Fruit fly (Drosophila melanogaster): ENCODE results near the gene Trmt61.

Gene Trmt61

DNA sequence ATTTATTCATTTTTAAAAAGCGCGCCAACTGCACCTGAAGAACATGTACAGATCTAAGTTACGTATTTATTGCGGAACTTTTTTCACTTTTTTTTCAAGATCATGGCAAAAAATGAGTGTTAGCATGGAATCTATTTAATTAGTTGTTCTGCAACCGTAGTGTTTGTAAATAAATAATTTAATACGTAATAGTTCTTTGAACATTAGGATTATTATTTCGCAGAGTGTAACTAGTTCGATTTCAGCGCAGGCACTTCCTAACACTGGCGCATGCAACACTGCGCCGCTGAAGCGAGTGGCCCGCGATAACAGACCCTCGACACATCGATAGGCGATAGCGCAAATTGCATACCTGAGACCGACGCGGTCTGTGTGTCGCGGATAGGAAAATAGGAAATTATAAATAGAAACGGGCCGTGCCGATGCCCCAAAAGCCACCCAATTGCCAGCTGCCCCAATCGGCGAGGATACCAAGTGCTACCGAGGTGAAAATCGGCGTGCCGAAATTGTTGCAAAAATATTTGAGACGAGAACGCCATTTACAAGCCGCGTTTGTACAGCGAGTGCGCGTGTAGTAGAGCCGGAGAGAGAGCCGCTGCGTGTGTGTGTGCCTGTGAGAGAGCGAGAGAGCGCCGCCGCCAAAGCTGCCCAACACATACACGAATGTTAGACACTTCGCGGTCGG, 17.7 kb upstream of the Trmt61 start, which contains the start of gene gro (continued):
- TF ChIP-seq vvl (GFP tag; IDR thresholded peaks at IDR 0.05), result peak; percentile 88
- TF ChIP-seq CG4617 (GFP tag; optimal IDR thresholded peaks at IDR 0.05; ENCODE audit: borderline replicate concordance), result peak; percentile 86
- no peak for TF ChIP-seq sc (optimal IDR thresholded peaks at IDR 0.05)
- TF ChIP-seq sc (GFP tag; optimal IDR thresholded peaks at IDR 0.05), result no peak
- peak; percentile 83 for TF ChIP-seq CG13287 (GFP tag; IDR thresholded peaks at IDR 0.05; ENCODE audit: partially characterized antibody)
- 0 out of 2 replicates have a peak, but pooled peaks have one; percentile 6 for TF ChIP-seq sens-2 (GFP tag; IDR thresholded peaks at IDR 0.05)
- TF ChIP-seq Camta (GFP tag; optimal IDR thresholded peaks at IDR 0.05), result peak; percentile 76
- peak; percentile 47 for TF ChIP-seq CG15601 (tag; optimal IDR thresholded peaks at IDR 0.05)
- peak; percentile 99 for TF ChIP-seq zf30C (GFP tag; optimal IDR thresholded peaks at IDR 0.05)
- TF ChIP-seq CG17802 (tag; optimal IDR thresholded peaks at IDR 0.05), result peak; percentile 53
- peak; percentile 11 for TF ChIP-seq Sry-β (GFP tag; optimal IDR thresholded peaks at IDR 0.05)
- peak; percentile 44 for TF ChIP-seq wek (GFP tag; optimal IDR thresholded peaks at IDR 0.05)
- TF ChIP-seq Lhr (GFP tag; optimal IDR thresholded peaks at IDR 0.05), result peak; percentile 84
- TF ChIP-seq CG10462 (GFP tag; optimal IDR thresholded peaks at IDR 0.05), result peak; percentile 68
- peak; percentile 31 for TF ChIP-seq Nf-YC (tag; optimal IDR thresholded peaks at IDR 0.05)
- TF ChIP-seq B-H2 (GFP tag; optimal IDR thresholded peaks at IDR 0.05), result peak; percentile 78
- peak; percentile 82 for TF ChIP-seq Sry-δ (GFP tag; optimal IDR thresholded peaks at IDR 0.05)
- TF ChIP-seq Gug (GFP tag; IDR thresholded peaks at IDR 0.05), result peak; percentile 55; the same call in 3 of the 4 replicates
- peak; percentile 93 to 96 for TF ChIP-seq Trl (optimal IDR thresholded peaks at IDR 0.05)
- peak; percentile 83 for TF ChIP-seq Trl (GFP tag; optimal IDR thresholded peaks at IDR 0.05)
- TF ChIP-seq YL-1 (GFP tag; optimal IDR thresholded peaks at IDR 0.05), result peak; percentile 55
- TF ChIP-seq CG12391 (tag; optimal IDR thresholded peaks at IDR 0.05), result peak; percentile 78
- no peak for TF ChIP-seq cad (GFP tag; optimal IDR thresholded peaks at IDR 0.05)
- peak; percentile 47; the same call in 1 of the 2 replicates for TF ChIP-seq gt (GFP tag; IDR thresholded peaks at IDR 0.05)
- peak; percentile 42 for TF ChIP-seq CG5245 (GFP tag; optimal IDR thresholded peaks at IDR 0.05)
- TF ChIP-seq nerfin-2 (GFP tag; IDR thresholded peaks at IDR 0.05; ENCODE audit: partially characterized antibody), result peak; percentile 78
- peak; percentile 49; the same call in 1 of the 3 replicates for TF ChIP-seq H15 (GFP tag; IDR thresholded peaks at IDR 0.05)
- peak; percentile 53 for TF ChIP-seq Oaz (GFP tag; IDR thresholded peaks at IDR 0.05)
- peak; percentile 42 for TF ChIP-seq schlank (tag; optimal IDR thresholded peaks at IDR 0.05)
- peak; percentile 34 for TF ChIP-seq fd102C (GFP tag; optimal IDR thresholded peaks at IDR 0.05)
- TF ChIP-seq run (tag; optimal IDR thresholded peaks at IDR 0.05), result no peak
- peak; percentile 75 for TF ChIP-seq Ptx1 (GFP tag; IDR thresholded peaks at IDR 0.05)
- peak; percentile 65 for TF ChIP-seq CG3163 (GFP tag; optimal IDR thresholded peaks at IDR 0.05)
- peak; percentile 57 for TF ChIP-seq sug (tag; optimal IDR thresholded peaks at IDR 0.05)
- TF ChIP-seq CG12659 (GFP tag; optimal IDR thresholded peaks at IDR 0.05), result peak; percentile 91
- TF ChIP-seq Doc2 (GFP tag; IDR thresholded peaks at IDR 0.05), result no peak
- TF ChIP-seq trh (GFP tag; optimal IDR thresholded peaks at IDR 0.05), result peak; percentile 15
- TF ChIP-seq Eip74EF (GFP tag; optimal IDR thresholded peaks at IDR 0.05), result no peak
- TF ChIP-seq NC2β (GFP tag; optimal IDR thresholded peaks at IDR 0.05), result peak; percentile 81
- no peak for TF ChIP-seq CG7271 (tag; optimal IDR thresholded peaks at IDR 0.05)
- TF ChIP-seq CG15514 (GFP tag; optimal IDR thresholded peaks at IDR 0.05), result peak; percentile 99
- TF ChIP-seq Optix (GFP tag; IDR thresholded peaks at IDR 0.05), result no peak
- TF ChIP-seq Atf3 (GFP tag; optimal IDR thresholded peaks at IDR 0.05), result peak; percentile 56
- TF ChIP-seq CG18764 (GFP tag; optimal IDR thresholded peaks at IDR 0.05), result peak; percentile 55
- TF ChIP-seq dati (GFP tag; IDR thresholded peaks at IDR 0.05), result no peak
- TF ChIP-seq tup (GFP tag; optimal IDR thresholded peaks at IDR 0.05), result peak; percentile 39
- no peak for TF ChIP-seq wdn (GFP tag; IDR thresholded peaks at IDR 0.05)
- TF ChIP-seq hb (GFP tag; IDR thresholded peaks at IDR 0.05; ENCODE audit: partially characterized antibody), result peak; percentile 81
- peak; percentile 46 for TF ChIP-seq oc (tag; optimal IDR thresholded peaks at IDR 0.05)
